Worm (Caenorhabditis elegans): ENCODE results near the gene F45F2.9.
A peak's percentile ranks its signal among the peaks of the same experiment; 100 is the strongest.

F45F2.9 gene

DNA sequence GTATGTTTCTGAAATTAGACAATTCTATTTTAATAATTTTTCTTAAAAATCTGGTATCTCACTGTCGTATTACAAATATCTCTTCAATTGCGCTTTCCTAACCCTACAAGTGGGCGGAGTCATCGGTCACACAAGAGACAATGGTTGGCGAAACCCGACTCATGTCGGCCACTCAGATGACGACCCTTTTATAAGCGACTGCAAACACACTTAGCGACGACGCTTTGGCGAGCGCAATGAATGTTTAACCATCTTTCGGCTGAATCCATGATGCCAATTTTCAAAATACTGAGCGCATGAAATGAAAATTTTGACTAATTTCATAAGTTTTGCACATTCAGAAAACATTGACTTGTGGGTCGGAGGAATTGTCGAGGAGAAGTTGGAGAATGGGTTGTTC is 12.9 kb downstream of the F45F2.9 start:
- TF ChIP-seq klf-2 (GFP tag; conservative IDR thresholded peaks at IDR 0.05) (peak; percentile 100), ztf-23 (GFP tag; IDR thresholded peaks at IDR 0.05) (peak; percentile 99), ztf-29 (GFP tag; IDR thresholded peaks at IDR 0.05) (peak; percentile 99), ref-1 (GFP tag; conservative IDR thresholded peaks at IDR 0.05) (peak; percentile 98), flt-1 (GFP tag; IDR thresholded peaks at IDR 0.05) (peak; percentile 99), T22C8.4 (GFP tag; IDR thresholded peaks at IDR 0.05) (peak; percentile 98), tab-1 (GFP tag; IDR thresholded peaks at IDR 0.05) (peak; percentile 100), med-1 (GFP tag; optimal IDR thresholded peaks at IDR 0.05; ENCODE audit: insufficient read depth) (peak; percentile 93), cog-1 (tag; optimal IDR thresholded peaks at IDR 0.05) (peak; percentile 97)

DNA sequence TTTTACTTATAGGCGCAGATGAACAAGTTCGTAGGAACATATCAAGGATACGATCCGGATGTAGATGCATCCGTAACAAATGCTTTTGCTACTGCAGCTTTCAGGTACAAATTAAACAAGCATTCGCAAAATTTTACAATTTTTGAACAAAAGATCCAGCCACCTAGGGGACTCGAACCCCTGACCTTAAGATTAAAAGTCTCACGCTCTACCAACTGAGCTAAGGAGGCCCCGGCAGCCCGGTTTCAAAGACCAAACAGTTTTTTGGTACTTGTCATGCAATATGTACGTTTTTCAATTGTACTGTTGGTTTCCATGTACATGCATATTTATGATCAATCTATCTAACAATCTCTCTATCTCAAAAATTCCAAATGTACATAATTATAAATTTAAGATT is 13.9 kb downstream of the F45F2.9 start:
- no peak for TF ChIP-seq ztf-23 (GFP tag; IDR thresholded peaks at IDR 0.05)
- no peak for TF ChIP-seq T22C8.4 (GFP tag; IDR thresholded peaks at IDR 0.05)
- no peak for TF ChIP-seq flt-1 (GFP tag; IDR thresholded peaks at IDR 0.05)
- TF ChIP-seq med-1 (GFP tag; optimal IDR thresholded peaks at IDR 0.05; ENCODE audit: insufficient read depth): no peak
- TF ChIP-seq ref-1 (GFP tag; conservative IDR thresholded peaks at IDR 0.05): no peak
- no peak for TF ChIP-seq klf-2 (GFP tag; conservative IDR thresholded peaks at IDR 0.05)
- TF ChIP-seq tab-1 (GFP tag; IDR thresholded peaks at IDR 0.05): no peak
- TF ChIP-seq ztf-29 (GFP tag; IDR thresholded peaks at IDR 0.05): no peak
- TF ChIP-seq cog-1 (tag; optimal IDR thresholded peaks at IDR 0.05): no peak

DNA sequence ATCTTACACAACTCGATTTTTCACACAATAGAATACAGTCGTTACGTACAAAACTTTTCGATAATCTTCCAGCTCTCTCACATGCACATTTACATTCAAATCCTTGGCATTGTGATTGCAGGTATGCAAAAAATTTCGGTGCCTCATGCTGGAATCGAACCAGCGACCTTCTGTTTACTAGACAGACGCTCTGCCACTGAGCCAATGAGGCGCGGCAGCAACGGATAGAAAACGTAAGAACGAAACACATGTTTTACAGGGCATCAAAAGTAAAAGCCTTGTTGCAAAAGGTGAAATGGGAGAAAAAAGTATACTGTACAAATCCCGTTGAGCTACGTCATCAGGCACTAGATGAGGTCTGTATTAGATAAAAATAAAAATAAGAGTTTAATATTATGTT is 17.3 kb downstream of the F45F2.9 start:
- TF ChIP-seq T22C8.4 (GFP tag; IDR thresholded peaks at IDR 0.05): no peak
- 0 out of 2 replicates have a peak, but pooled peaks have one; percentile 8 for TF ChIP-seq tab-1 (GFP tag; IDR thresholded peaks at IDR 0.05)

DNA sequence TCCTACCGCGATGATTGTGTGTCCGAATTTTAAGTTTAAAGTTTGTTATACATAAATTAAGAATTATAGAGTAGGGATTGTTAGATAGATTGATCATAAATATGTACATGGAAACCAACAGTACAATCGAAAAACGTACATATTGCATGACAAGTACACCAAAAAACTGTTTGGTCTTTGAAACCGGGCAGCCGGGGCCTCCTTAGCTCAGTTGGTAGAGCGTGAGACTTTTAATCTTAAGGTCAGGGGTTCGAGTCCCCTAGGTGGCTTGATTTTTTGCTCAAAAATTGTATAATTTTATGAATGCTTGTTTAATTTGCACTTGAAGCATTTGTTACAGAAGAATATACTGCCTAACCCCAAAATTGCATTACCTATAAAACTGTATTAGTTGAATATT is 18.2 kb downstream of the F45F2.9 start:
- TF ChIP-seq klf-2 (GFP tag; conservative IDR thresholded peaks at IDR 0.05) (no peak), ztf-23 (GFP tag; IDR thresholded peaks at IDR 0.05) (no peak)

DNA sequence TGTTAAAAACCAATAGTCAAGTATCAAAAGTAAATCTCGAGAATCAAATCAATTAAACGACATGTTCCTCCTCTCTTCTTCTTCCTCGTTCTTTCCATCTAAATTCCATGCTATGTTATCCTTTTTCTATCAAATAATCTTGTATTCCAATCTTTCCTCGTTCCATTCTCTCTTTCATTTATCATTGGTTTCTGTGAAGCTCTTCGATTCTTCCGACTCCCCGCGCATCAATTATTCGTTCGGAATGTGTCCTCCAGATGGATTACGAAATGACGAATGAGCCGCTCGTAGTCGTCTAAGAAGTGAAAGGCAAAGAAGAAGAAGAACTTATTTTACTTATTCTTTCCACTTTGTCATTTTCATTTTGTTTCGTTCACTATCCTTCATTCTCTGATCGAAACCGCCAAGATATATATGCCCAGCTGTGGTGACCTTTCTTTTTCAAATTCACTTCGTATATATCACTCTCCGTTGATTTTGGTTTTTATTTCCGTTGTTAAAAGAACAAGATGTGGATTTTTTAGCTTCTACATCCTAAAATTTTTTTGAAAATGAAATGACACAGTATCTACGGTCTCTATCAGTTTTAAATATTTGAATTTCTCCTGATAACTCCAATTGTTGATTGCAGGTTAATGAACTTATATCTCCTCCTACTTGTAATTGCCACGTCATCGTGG is 18.9 kb downstream of the F45F2.9 start, which contains the start of gene pxn-1:
pxn-1 (plus strand) TSS at position 630 of the 680 bp plus-strand sequence.
- TF ChIP-seq med-1 (GFP tag; optimal IDR thresholded peaks at IDR 0.05; ENCODE audit: insufficient read depth) (no peak), T22C8.4 (GFP tag; IDR thresholded peaks at IDR 0.05) (no peak), ref-1 (GFP tag; conservative IDR thresholded peaks at IDR 0.05) (no peak), flt-1 (GFP tag; IDR thresholded peaks at IDR 0.05) (no peak)

DNA sequence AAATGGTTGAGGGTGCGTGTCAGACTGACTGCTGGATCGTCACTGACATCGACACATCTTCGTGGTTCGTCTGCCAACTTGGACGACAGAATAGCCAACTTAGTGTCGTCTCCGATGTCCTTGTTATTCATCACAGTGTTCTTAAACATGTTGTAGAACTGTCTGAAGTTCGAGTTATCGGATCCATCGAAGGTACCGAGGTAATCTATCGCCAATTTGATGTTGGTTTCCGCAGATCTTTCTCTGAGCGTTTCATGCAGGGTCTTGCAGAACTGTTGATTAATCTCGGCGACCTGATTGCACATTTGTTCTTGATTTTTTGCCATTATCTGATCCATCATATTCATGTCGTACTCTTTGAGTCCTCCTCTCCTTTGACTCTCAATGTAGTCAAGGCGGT is 32.0 kb downstream of the F45F2.9 start:
- TF ChIP-seq ztf-23 (GFP tag; IDR thresholded peaks at IDR 0.05) (no peak), klf-2 (GFP tag; conservative IDR thresholded peaks at IDR 0.05) (no peak), ref-1 (GFP tag; conservative IDR thresholded peaks at IDR 0.05) (no peak), med-1 (GFP tag; optimal IDR thresholded peaks at IDR 0.05; ENCODE audit: insufficient read depth) (no peak)

DNA sequence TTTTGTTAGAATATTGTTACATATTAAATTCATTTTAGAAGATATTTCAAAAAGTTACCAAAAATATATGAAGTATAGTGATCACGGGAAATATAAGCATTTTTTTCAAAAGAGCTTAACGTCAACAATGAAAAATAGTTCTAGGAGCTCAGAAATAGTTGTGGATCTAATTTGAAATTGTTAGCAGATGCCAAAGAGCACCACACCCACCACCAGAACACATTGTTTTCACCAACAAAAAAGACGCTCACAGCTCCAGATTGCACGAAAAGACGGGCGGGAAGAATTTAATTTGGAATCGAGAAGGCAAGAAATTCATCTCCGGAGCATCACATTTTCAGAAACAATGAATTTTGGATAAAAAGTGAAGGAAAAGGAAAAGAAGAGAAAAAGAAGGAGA is 42.4 kb downstream of the F45F2.9 start, which contains the start of gene gplb-1:
gplb-1 (minus strand) TSS at position 337 of the 400 bp plus-strand sequence.
- TF ChIP-seq ztf-29 (GFP tag; IDR thresholded peaks at IDR 0.05) (no peak), ztf-23 (GFP tag; IDR thresholded peaks at IDR 0.05) (no peak), med-1 (GFP tag; optimal IDR thresholded peaks at IDR 0.05; ENCODE audit: insufficient read depth) (no peak), klf-2 (GFP tag; conservative IDR thresholded peaks at IDR 0.05) (no peak), tab-1 (GFP tag; IDR thresholded peaks at IDR 0.05) (no peak), T22C8.4 (GFP tag; IDR thresholded peaks at IDR 0.05) (no peak), ref-1 (GFP tag; conservative IDR thresholded peaks at IDR 0.05) (no peak), flt-1 (GFP tag; IDR thresholded peaks at IDR 0.05) (no peak), cog-1 (tag; optimal IDR thresholded peaks at IDR 0.05) (no peak)

- TF ChIP-seq ztf-29 (GFP tag; IDR thresholded peaks at IDR 0.05): no peak
- no peak for TF ChIP-seq T22C8.4 (GFP tag; IDR thresholded peaks at IDR 0.05)
- no peak for TF ChIP-seq ref-1 (GFP tag; conservative IDR thresholded peaks at IDR 0.05)
- no peak for TF ChIP-seq tab-1 (GFP tag; IDR thresholded peaks at IDR 0.05)
- TF ChIP-seq med-1 (GFP tag; optimal IDR thresholded peaks at IDR 0.05; ENCODE audit: insufficient read depth): no peak
- no peak for TF ChIP-seq flt-1 (GFP tag; IDR thresholded peaks at IDR 0.05)
- TF ChIP-seq klf-2 (GFP tag; conservative IDR thresholded peaks at IDR 0.05): no peak
- TF ChIP-seq cog-1 (tag; optimal IDR thresholded peaks at IDR 0.05): no peak
- no peak for TF ChIP-seq ztf-23 (GFP tag; IDR thresholded peaks at IDR 0.05)
These were observed 44.5 kb downstream of the F45F2.9 start, which contains the start of gene phf-30 for ce11 chrV:8468740-8469139. TSS of gene phf-30 (plus strand) at chrV:8469040.

- TF ChIP-seq flt-1 (GFP tag; IDR thresholded peaks at IDR 0.05) (no peak), ztf-29 (GFP tag; IDR thresholded peaks at IDR 0.05) (no peak), tab-1 (GFP tag; IDR thresholded peaks at IDR 0.05) (no peak), klf-2 (GFP tag; conservative IDR thresholded peaks at IDR 0.05) (no peak), ztf-23 (GFP tag; IDR thresholded peaks at IDR 0.05) (no peak), ref-1 (GFP tag; conservative IDR thresholded peaks at IDR 0.05) (no peak), cog-1 (tag; optimal IDR thresholded peaks at IDR 0.05) (no peak), med-1 (GFP tag; optimal IDR thresholded peaks at IDR 0.05; ENCODE audit: insufficient read depth) (no peak), T22C8.4 (GFP tag; IDR thresholded peaks at IDR 0.05) (no peak)
These were observed 46.2 kb downstream of the F45F2.9 start, which contains the start of gene mrpl-4 for ce11 chrV:8467031-8467430. TSS of gene mrpl-4 (plus strand) at chrV:8467265.

ce11 chrV:8465386-8465785 is 47.9 kb downstream of the F45F2.9 start, which contains the start of gene mrps-2:
TSS of gene mrps-2 (plus strand) at chrV:8465686.
- TF ChIP-seq T22C8.4 (GFP tag; IDR thresholded peaks at IDR 0.05) (no peak), ztf-29 (GFP tag; IDR thresholded peaks at IDR 0.05) (no peak), ztf-23 (GFP tag; IDR thresholded peaks at IDR 0.05) (no peak), ref-1 (GFP tag; conservative IDR thresholded peaks at IDR 0.05) (no peak), tab-1 (GFP tag; IDR thresholded peaks at IDR 0.05) (no peak), flt-1 (GFP tag; IDR thresholded peaks at IDR 0.05) (no peak)

Data from whole organism, midembryonic.